Worm (Caenorhabditis elegans) whole organism, late embryonic: ENCODE data around the gene ocr-2.

Experiments
- F13H6.1 ChIP-seq: sonication (generic microtip); optimal IDR thresholded peaks from 2 replicates; lab custom pipeline; 2016; ENCODE audit warnings: missing genetic modification characterization, missing compliant biosample characterization
- K02D7.2 ChIP-seq: sonication (generic microtip); optimal IDR thresholded peaks from 2 replicates; lab custom pipeline; 2017; ENCODE audit warnings: mild to moderate bottlenecking, missing genetic modification characterization, missing compliant biosample characterization
- K09A11.1 ChIP-seq: sonication (generic microtip); optimal IDR thresholded peaks from 2 replicates; lab custom pipeline; 2017; ENCODE audit warnings: antibody characterized with exemption, mild to moderate bottlenecking, missing genetic modification characterization, missing compliant biosample characterization; ENCODE audit not compliant: insufficient read depth
- T23F11.4 ChIP-seq: fragments of 200-800 bp; sonication (Bioruptor generic); optimal IDR thresholded peaks from 2 replicates; lab custom pipeline; 2018; ENCODE audit warnings: mild to moderate bottlenecking, missing genetic modification characterization, missing compliant biosample characterization
- Y22D7AL.16 ChIP-seq: sonication (generic microtip); optimal IDR thresholded peaks from 2 replicates; lab custom pipeline; 2016; ENCODE audit warnings: missing genetic modification characterization, missing compliant biosample characterization
- ama-1 ChIP-seq: fragments of 150-350 bp; optimal IDR thresholded peaks from 2 replicates; lab custom pipeline; 2014
- ceh-18 ChIP-seq: sonication (generic microtip); optimal IDR thresholded peaks from 2 replicates; lab custom pipeline; 2016; ENCODE audit warnings: missing genetic modification characterization, missing compliant biosample characterization
- ceh-22 ChIP-seq: sonication (generic microtip); optimal IDR thresholded peaks from 2 replicates; lab custom pipeline; 2017; ENCODE audit warnings: missing biosample characterization, missing genetic modification characterization
- ceh-30 ChIP-seq: fragments of 150-350 bp; optimal IDR thresholded peaks from 2 replicates; lab custom pipeline; 2014; ENCODE audit warnings: missing biosample characterization, missing genetic modification characterization
- ceh-34 ChIP-seq: sonication (generic microtip); optimal IDR thresholded peaks from 2 replicates; lab custom pipeline; 2016; ENCODE audit warnings: mild to moderate bottlenecking, missing genetic modification characterization, missing compliant biosample characterization
- ceh-45 ChIP-seq: fragments of 200-800 bp; sonication (Bioruptor generic); IDR thresholded peaks from 2 replicates; pipeline ENCODE4 v1.3.6; 2022; ENCODE audit warnings: missing genetic modification reagents, missing genetic modification characterization, missing compliant biosample characterization
- ceh-48 ChIP-seq: sonication (generic microtip); optimal IDR thresholded peaks from 2 replicates; lab custom pipeline; 2016; ENCODE audit warnings: missing genetic modification characterization, inconsistent platforms, missing compliant biosample characterization
- ceh-6 ChIP-seq: fragments of 200-800 bp; sonication (Bioruptor generic); optimal IDR thresholded peaks from 2 replicates; lab custom pipeline; 2018; ENCODE audit warnings: mild to moderate bottlenecking, missing genetic modification characterization, missing compliant biosample characterization
- ceh-9 ChIP-seq: sonication (generic microtip); optimal IDR thresholded peaks from 2 replicates; lab custom pipeline; 2016; ENCODE audit warnings: mild to moderate bottlenecking, missing genetic modification characterization, inconsistent platforms, missing compliant biosample characterization
- che-1 ChIP-seq: sonication (generic microtip); optimal IDR thresholded peaks from 2 replicates; lab custom pipeline; 2016; ENCODE audit warnings: mild to moderate bottlenecking, missing genetic modification characterization, missing compliant biosample characterization
- dve-1 ChIP-seq: sonication (generic microtip); optimal IDR thresholded peaks from 2 replicates; lab custom pipeline; 2017; ENCODE audit warnings: antibody characterized with exemption, mild to moderate bottlenecking, missing genetic modification characterization, missing compliant biosample characterization
- ets-4 ChIP-seq: sonication (generic microtip); optimal IDR thresholded peaks from 2 replicates; lab custom pipeline; 2016; ENCODE audit warnings: missing genetic modification characterization, missing compliant biosample characterization
- eyg-1 ChIP-seq: sonication (generic microtip); optimal IDR thresholded peaks from 2 replicates; lab custom pipeline; 2016; ENCODE audit warnings: missing genotype, missing genetic modification characterization, missing compliant biosample characterization
- fax-1 ChIP-seq: sonication (generic microtip); optimal IDR thresholded peaks from 2 replicates; lab custom pipeline; 2016; ENCODE audit warnings: missing genotype, missing genetic modification characterization, missing compliant biosample characterization
- fkh-10 ChIP-seq: fragments of 150-350 bp; optimal IDR thresholded peaks from 2 replicates; lab custom pipeline; 2014; ENCODE audit warnings: missing biosample characterization, missing genetic modification reagents, missing genetic modification characterization
- fkh-6 ChIP-seq: sonication (generic microtip); optimal IDR thresholded peaks from 2 replicates; lab custom pipeline; 2016; ENCODE audit warnings: missing genetic modification characterization, missing compliant biosample characterization
- gmeb-2 ChIP-seq: sonication (generic microtip); optimal IDR thresholded peaks from 2 replicates; lab custom pipeline; 2016; ENCODE audit warnings: missing genetic modification characterization, inconsistent platforms, missing compliant biosample characterization
- hlh-30 ChIP-seq: sonication (generic microtip); optimal IDR thresholded peaks from 2 replicates; lab custom pipeline; 2017; ENCODE audit warnings: antibody characterized with exemption, missing genetic modification characterization, missing compliant biosample characterization; ENCODE audit not compliant: insufficient read depth
- lim-6 ChIP-seq: sonication (generic microtip); optimal IDR thresholded peaks from 2 replicates; lab custom pipeline; 2016; ENCODE audit warnings: missing genetic modification characterization, missing compliant biosample characterization
- madf-2 ChIP-seq: sonication (generic microtip); optimal IDR thresholded peaks from 2 replicates; lab custom pipeline; 2017; ENCODE audit warnings: missing genetic modification characterization, missing compliant biosample characterization
- mec-3 ChIP-seq: sonication (generic microtip); optimal IDR thresholded peaks from 2 replicates; lab custom pipeline; 2016; ENCODE audit warnings: borderline replicate concordance, missing genetic modification characterization, missing compliant biosample characterization
- nfya-1 ChIP-seq: sonication (generic microtip); optimal IDR thresholded peaks from 2 replicates; lab custom pipeline; 2017; ENCODE audit warnings: missing genetic modification characterization, mild to moderate bottlenecking, missing compliant biosample characterization, antibody characterized with exemption, moderate library complexity
- npax-4 ChIP-seq: sonication (generic microtip); optimal IDR thresholded peaks from 2 replicates; lab custom pipeline; 2016; ENCODE audit warnings: missing genetic modification characterization, missing compliant biosample characterization
- odd-2 ChIP-seq: sonication (generic microtip); optimal IDR thresholded peaks from 2 replicates; lab custom pipeline; 2017; ENCODE audit warnings: antibody characterized with exemption, mild to moderate bottlenecking, missing genetic modification characterization, missing compliant biosample characterization
- pag-3 ChIP-seq: sonication (generic microtip); optimal IDR thresholded peaks from 2 replicates; lab custom pipeline; 2016; ENCODE audit warnings: missing compliant biosample characterization, missing genetic modification characterization, borderline replicate concordance
- pat-9 ChIP-seq: fragments of 200-800 bp; sonication (Bioruptor generic); optimal IDR thresholded peaks from 2 replicates; lab custom pipeline; 2018; ENCODE audit warnings: mild to moderate bottlenecking, missing genetic modification characterization, moderate library complexity, missing compliant biosample characterization
- pha-2 ChIP-seq: sonication (generic microtip); optimal IDR thresholded peaks from 2 replicates; lab custom pipeline; 2017; ENCODE audit warnings: mild to moderate bottlenecking, missing genetic modification characterization, missing compliant biosample characterization
- sox-2 ChIP-seq: fragments of 200-800 bp; sonication (Bioruptor generic); IDR thresholded peaks from 2 replicates; pipeline ENCODE4 v1.3.6; 2022; ENCODE audit warnings: missing genetic modification reagents, missing genetic modification characterization, missing compliant biosample characterization
- tbx-2 ChIP-seq: sonication (generic microtip); optimal IDR thresholded peaks from 2 replicates; lab custom pipeline; 2016; ENCODE audit warnings: missing genetic modification characterization, missing compliant biosample characterization
- ttx-3 ChIP-seq: sonication (generic microtip); optimal IDR thresholded peaks from 2 replicates; lab custom pipeline; 2016; ENCODE audit warnings: missing genetic modification reagents, missing genetic modification characterization, missing compliant biosample characterization
- unc-42 ChIP-seq: sonication (generic microtip); optimal IDR thresholded peaks from 2 replicates; lab custom pipeline; 2016; ENCODE audit warnings: missing genotype, missing genetic modification characterization, missing compliant biosample characterization

Gene ocr-2

ce11 chrIV:8219987-8220386 is at the start of gene ocr-2:
Gene ocr-2, minus strand, starts transcription at chrIV:8220087.
- TF ChIP-seq Y22D7AL.16 (tag; lab: Kevin White, UChicago) (no peak), fax-1 (tag; lab: Kevin White, UChicago) (no peak), ets-4 (tag; lab: Kevin White, UChicago) (no peak), ceh-22 (tag; lab: Kevin White, UChicago) (no peak), ceh-48 (tag; lab: Kevin White, UChicago) (no peak), ceh-9 (tag; lab: Kevin White, UChicago) (no peak), ceh-6 (GFP tag; lab: Kevin White, UChicago) (no peak), ama-1 (lab: Kevin White, UChicago) (no peak)

ce11 chrIV:8268024-8268423 is 48.1 kb upstream of the ocr-2 start, which contains the start of the genes K07H8.5 and K07H8.8:
Gene K07H8.5, plus strand, starts transcription at chrIV:8268324.
Gene K07H8.8, minus strand, starts transcription at chrIV:8268412.
- TF ChIP-seq gmeb-2 (tag; lab: Kevin White, UChicago) (no peak), ceh-22 (tag; lab: Kevin White, UChicago) (no peak), che-1 (tag; lab: Kevin White, UChicago) (no peak)

ce11 chrIV:8266024-8266949 is 46.4 kb upstream of the ocr-2 start:
- TF ChIP-seq ceh-34 (tag; lab: Kevin White, UChicago) (no peak), mec-3 (tag; lab: Kevin White, UChicago) (no peak), pat-9 (tag; lab: Kevin White, UChicago) (no peak), tbx-2 (tag; lab: Kevin White, UChicago) (no peak), sox-2 (GFP tag; lab: Robert Waterston, UW) (no peak), F13H6.1 (no peak), pha-2 (no peak), ceh-30 (no peak), che-1 (tag; lab: Kevin White, UChicago) (no peak), dve-1 (tag; lab: Kevin White, UChicago) (no peak), ceh-45 (no peak), hlh-30 (tag; lab: Kevin White, UChicago) (no peak), fax-1 (tag; lab: Kevin White, UChicago) (no peak), K02D7.2 (tag; lab: Kevin White, UChicago) (no peak), ceh-48 (tag; lab: Kevin White, UChicago) (no peak), ttx-3 (tag; lab: Kevin White, UChicago) (no peak), ceh-18 (tag; lab: Kevin White, UChicago) (no peak), pag-3 (tag; lab: Kevin White, UChicago) (no peak), npax-4 (tag; lab: Kevin White, UChicago) (no peak), K09A11.1 (tag; lab: Kevin White, UChicago) (no peak)
- TF ChIP-seq, all 69 proteins: peak for 0

- no peak for TF ChIP-seq fax-1 (tag; lab: Kevin White, UChicago)
- no peak for TF ChIP-seq eyg-1
- TF ChIP-seq mec-3 (tag; lab: Kevin White, UChicago), result no peak
- no peak for TF ChIP-seq odd-2 (tag; lab: Kevin White, UChicago)
- TF ChIP-seq T23F11.4 (GFP tag; lab: Kevin White, UChicago), result no peak
- TF ChIP-seq fkh-10 (GFP tag; lab: Kevin White, UChicago), result no peak
- no peak for TF ChIP-seq sox-2 (GFP tag; lab: Robert Waterston, UW)
- no peak for TF ChIP-seq ttx-3 (tag; lab: Kevin White, UChicago)
- no peak for TF ChIP-seq ceh-18 (tag; lab: Kevin White, UChicago)
- no peak for TF ChIP-seq lim-6 (tag; lab: Kevin White, UChicago)
- TF ChIP-seq nfya-1 (tag; lab: Kevin White, UChicago), result no peak
- no peak for TF ChIP-seq ceh-30
- TF ChIP-seq unc-42 (tag; lab: Kevin White, UChicago), result no peak
- no peak for TF ChIP-seq madf-2 (tag; lab: Kevin White, UChicago)
- TF ChIP-seq ceh-34 (tag; lab: Kevin White, UChicago), result no peak
- no peak for TF ChIP-seq fkh-6
Observed at ce11 chrIV:8262671-8263070, 42.8 kb upstream of the ocr-2 start.
